Fruit fly (Drosophila melanogaster) Kc167 (cell line): ENCODE results near the gene Myo10A.

Experiments
- Myc ChIP-seq: fragments of >200 bp; optimal IDR thresholded peaks from 2 replicates; lab custom pipeline; 2017; ENCODE audit warnings: missing external identifiers
- Sin3A ChIP-seq: fragments of >200 bp; optimal IDR thresholded peaks from 2 replicates; lab custom pipeline; 2018; ENCODE audit warnings: missing external identifiers
- h ChIP-seq: fragments of >200 bp; optimal IDR thresholded peaks from 3 replicates; lab custom pipeline; 2018; ENCODE audit warnings: missing external identifiers
- insv ChIP-seq: fragments of >200 bp; optimal IDR thresholded peaks from 3 replicates; lab custom pipeline; 2018; ENCODE audit warnings: missing external identifiers
- psq ChIP-seq: fragments of >200 bp; optimal IDR thresholded peaks from 2 replicates; lab custom pipeline; 2017; ENCODE audit warnings: missing external identifiers
- ttk ChIP-seq: sonication (Bioruptor generic); optimal IDR thresholded peaks from 2 replicates; lab custom pipeline; 2017; ENCODE audit warnings: missing external identifiers

Gene Myo10A

dm6 chrX:10930553-10931092 is at the start of gene Myo10A:
TSS of gene Myo10A (plus strand) at chrX:10930840.
- TF ChIP-seq insv (no peak), psq (lab: Kevin White, UChicago) (no peak), Sin3A (no peak), Myc (lab: Kevin White, UChicago) (no peak), h (lab: Kevin White, UChicago) (no peak), ttk (lab: Kevin White, UChicago) (no peak)

dm6 chrX:10882786-10883185 is 47.9 kb upstream of the Myo10A start:
- TF ChIP-seq h (lab: Kevin White, UChicago) (no peak), Sin3A (no peak), psq (lab: Kevin White, UChicago) (no peak), Myc (lab: Kevin White, UChicago) (no peak), ttk (lab: Kevin White, UChicago) (no peak), insv (no peak)

DNA sequence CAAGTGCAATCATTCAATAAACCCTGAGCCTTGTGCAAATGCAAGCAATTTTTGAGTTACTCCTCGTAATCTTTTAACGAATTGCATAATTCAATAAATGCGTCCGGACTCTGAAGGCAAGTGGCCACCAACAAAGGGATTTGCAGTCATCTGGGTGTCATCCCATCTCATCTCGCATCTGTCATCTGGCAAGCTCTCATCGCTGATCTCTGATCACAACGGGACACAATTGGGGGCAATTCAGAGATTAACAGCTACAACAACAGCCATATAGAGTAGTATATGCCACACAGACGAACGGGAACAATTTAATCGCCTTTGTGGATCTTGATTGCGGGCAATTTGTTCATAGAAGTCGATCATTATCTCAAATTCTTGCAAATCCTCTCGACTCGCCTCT is 46.9 kb upstream of the Myo10A start:
- no peak for TF ChIP-seq h (lab: Kevin White, UChicago)
- no peak for TF ChIP-seq Myc (lab: Kevin White, UChicago)
- TF ChIP-seq psq (lab: Kevin White, UChicago), result no peak
- no peak for TF ChIP-seq Sin3A
- TF ChIP-seq ttk (lab: Kevin White, UChicago), result no peak

DNA sequence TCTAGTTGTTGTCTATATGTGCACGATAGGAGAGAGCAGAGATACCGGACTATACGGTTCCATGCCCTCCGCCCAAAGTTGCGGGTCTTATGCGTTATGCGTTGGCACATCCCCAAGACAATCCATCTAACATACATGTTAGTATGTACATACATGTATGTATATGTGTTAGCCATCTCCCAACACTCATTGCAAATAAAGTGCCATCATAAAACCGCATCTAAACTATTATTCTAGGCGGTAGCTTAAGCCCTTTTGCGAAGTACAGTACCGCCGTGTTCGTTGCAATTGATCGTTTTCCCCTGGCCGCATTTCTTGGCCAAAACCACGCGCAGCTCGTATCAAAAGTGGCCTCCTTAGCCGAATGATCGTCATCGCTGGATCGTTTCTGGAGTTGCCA is 44.2 kb upstream of the Myo10A start:
- TF ChIP-seq h (lab: Kevin White, UChicago) (no peak), psq (lab: Kevin White, UChicago) (no peak)

DNA sequence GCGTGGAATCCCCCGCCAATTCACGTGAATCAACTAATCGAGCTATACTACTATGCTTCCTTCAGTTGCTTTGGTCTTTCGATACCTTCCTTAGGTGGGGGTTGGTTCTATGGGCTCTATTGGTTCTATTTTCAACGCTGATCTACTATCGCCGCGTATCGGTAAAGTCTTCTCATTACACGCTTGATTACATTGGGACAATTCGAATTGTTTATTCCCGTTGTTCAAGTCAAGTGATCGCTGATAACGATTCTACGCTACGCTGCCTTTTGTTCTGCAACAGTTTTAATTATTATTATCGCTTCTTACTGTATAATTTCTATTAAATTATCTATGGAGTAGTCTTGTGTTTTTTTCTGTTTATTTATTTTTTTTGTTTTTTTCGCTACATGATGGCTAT is 43.0 kb upstream of the Myo10A start:
- TF ChIP-seq Myc (lab: Kevin White, UChicago), result no peak
- no peak for TF ChIP-seq Sin3A
- TF ChIP-seq psq (lab: Kevin White, UChicago), result no peak
- TF ChIP-seq insv, result no peak
- no peak for TF ChIP-seq h (lab: Kevin White, UChicago)
- no peak for TF ChIP-seq ttk (lab: Kevin White, UChicago)

dm6 chrX:10889955-10890617 is 40.6 kb upstream of the Myo10A start:
- no peak for TF ChIP-seq ttk (lab: Kevin White, UChicago)
- TF ChIP-seq Sin3A, result no peak
- no peak for TF ChIP-seq h (lab: Kevin White, UChicago)
- no peak for TF ChIP-seq insv
- TF ChIP-seq Myc (lab: Kevin White, UChicago), result no peak
- no peak for TF ChIP-seq psq (lab: Kevin White, UChicago)

DNA sequence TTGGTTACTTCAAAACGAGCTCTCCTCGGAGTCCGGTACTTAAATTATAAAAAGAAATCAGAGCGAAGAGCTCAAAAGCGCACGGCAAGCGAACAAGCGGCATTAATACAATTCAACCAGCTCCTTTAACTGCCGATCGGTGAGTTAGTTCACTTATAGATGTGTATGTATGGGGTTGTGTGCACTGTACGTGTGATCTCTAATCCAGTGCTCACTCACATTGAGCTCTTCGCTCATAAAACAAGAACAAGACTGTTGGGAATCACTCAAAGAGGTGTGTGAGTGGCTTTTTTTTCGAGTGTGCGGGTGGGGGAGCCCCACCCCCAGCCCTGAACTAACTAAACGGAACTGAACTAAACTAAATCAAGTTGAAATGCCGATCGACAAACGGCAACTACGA is 39.5 kb upstream of the Myo10A start, which contains the start of gene Ork1:
Gene Ork1 (minus strand): TSS at position 101 of the 400 bp plus-strand sequence.
- TF ChIP-seq h (lab: Kevin White, UChicago) (no peak), Sin3A (no peak), ttk (lab: Kevin White, UChicago) (no peak), psq (lab: Kevin White, UChicago) (no peak), Myc (lab: Kevin White, UChicago) (no peak), insv (no peak)

- TF ChIP-seq insv (no peak), psq (lab: Kevin White, UChicago) (no peak), h (lab: Kevin White, UChicago) (no peak), Myc (lab: Kevin White, UChicago) (no peak), ttk (lab: Kevin White, UChicago) (no peak), Sin3A (no peak)
These were observed 37.4 kb upstream of the Myo10A start for dm6 chrX:10893208-10893607.

dm6 chrX:10899232-10899631 is 31.4 kb upstream of the Myo10A start, which contains the start of gene CG1582:
TSS of gene CG1582 (minus strand) at chrX:10899302.
- no peak for TF ChIP-seq Sin3A
- TF ChIP-seq Myc (lab: Kevin White, UChicago), result no peak
- TF ChIP-seq h (lab: Kevin White, UChicago), result no peak
- no peak for TF ChIP-seq ttk (lab: Kevin White, UChicago)
- no peak for TF ChIP-seq insv
- no peak for TF ChIP-seq psq (lab: Kevin White, UChicago)

DNA sequence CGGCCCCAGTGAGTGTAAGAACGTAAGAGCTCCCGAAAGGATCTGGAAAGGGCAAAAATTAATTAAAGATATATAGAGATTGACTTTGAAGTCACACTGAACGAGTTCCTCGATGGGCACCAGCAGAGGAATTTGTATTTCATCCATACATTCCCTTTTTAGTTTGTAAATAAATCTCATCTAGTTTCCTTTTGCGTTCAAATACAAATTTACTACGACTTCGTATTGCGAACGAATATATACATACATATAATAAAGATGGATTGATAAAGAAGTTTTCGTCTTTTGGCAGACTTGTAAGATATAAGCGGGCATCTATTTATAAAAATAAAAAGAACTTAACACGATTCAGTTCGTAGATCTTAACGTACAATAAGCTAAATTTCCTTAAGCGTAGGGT is 31.0 kb upstream of the Myo10A start, which contains the start of gene CG15208:
Gene CG15208 (plus strand): TSS at position 301 of the 400 bp plus-strand sequence.
- TF ChIP-seq psq (lab: Kevin White, UChicago), result no peak

dm6 chrX:10905047-10905446 is 25.6 kb upstream of the Myo10A start:
- no peak for TF ChIP-seq h (lab: Kevin White, UChicago)

DNA sequence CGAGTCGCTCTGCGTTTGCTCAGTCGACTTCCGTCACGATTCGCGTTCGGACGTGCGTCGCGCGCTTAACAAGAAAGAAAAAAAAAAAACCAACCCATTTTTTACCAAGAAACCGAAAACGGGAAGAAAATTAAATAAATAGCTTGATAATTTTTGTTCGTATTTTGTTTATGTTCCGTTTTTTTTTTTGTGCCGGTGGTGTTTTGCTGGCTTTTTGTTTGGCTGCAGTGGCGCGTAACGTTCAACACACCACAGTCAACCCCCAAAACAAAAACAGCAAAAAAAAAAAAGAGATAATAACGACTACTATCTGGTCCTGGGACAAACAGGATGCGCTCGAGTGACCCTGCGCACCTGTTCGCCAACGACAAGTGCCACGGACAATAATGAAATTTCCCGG is 25.2 kb upstream of the Myo10A start, which contains the start of gene CG43901:
Gene CG43901 (plus strand): TSS at position 301 of the 400 bp plus-strand sequence.
- no peak for TF ChIP-seq psq (lab: Kevin White, UChicago)
- TF ChIP-seq Sin3A, result no peak
- TF ChIP-seq Myc (lab: Kevin White, UChicago), result no peak
- no peak for TF ChIP-seq insv
- no peak for TF ChIP-seq h (lab: Kevin White, UChicago)
- TF ChIP-seq ttk (lab: Kevin White, UChicago), result no peak
